Worm (Caenorhabditis elegans) whole organism, L2 larva: ENCODE results near the gene pas-1.

Experiments used
- ama-1 ChIP-seq: fragments of 150-350 bp; optimal IDR thresholded peaks from 2 replicates; lab custom pipeline; 2018; ENCODE audit warnings: inconsistent platforms
- blmp-1 ChIP-seq: sonication (generic microtip); optimal IDR thresholded peaks from 2 replicates; lab custom pipeline; 2017; ENCODE audit warnings: missing genetic modification characterization, mild to moderate bottlenecking, missing compliant biosample characterization, antibody characterized with exemption, moderate library complexity; ENCODE audit not compliant: insufficient read depth
- dmd-4 ChIP-seq: sonication (generic microtip); optimal IDR thresholded peaks from 2 replicates; lab custom pipeline; 2017; ENCODE audit warnings: missing biosample characterization, missing genetic modification characterization
- lin-13 ChIP-seq: fragments of 150-350 bp; optimal IDR thresholded peaks from 2 replicates; lab custom pipeline; 2014; ENCODE audit warnings: missing biosample characterization, missing genetic modification reagents, missing genetic modification characterization
- nhr-11 ChIP-seq: fragments of 150-350 bp; optimal IDR thresholded peaks from 2 replicates; lab custom pipeline; 2014; ENCODE audit warnings: missing biosample characterization, missing genetic modification characterization
- nhr-237 ChIP-seq: fragments of 150-350 bp; optimal IDR thresholded peaks from 2 replicates; lab custom pipeline; 2014; ENCODE audit warnings: missing biosample characterization, missing genetic modification characterization
- nhr-77 ChIP-seq: fragments of 150-350 bp; optimal IDR thresholded peaks from 2 replicates; lab custom pipeline; 2014; ENCODE audit warnings: missing biosample characterization, missing genetic modification characterization
- peb-1 ChIP-seq: fragments of 150-350 bp; optimal IDR thresholded peaks from 2 replicates; lab custom pipeline; 2014; ENCODE audit warnings: missing biosample characterization, missing genetic modification characterization
- unc-55 ChIP-seq: fragments of 150-350 bp; sonication (generic microtip); optimal IDR thresholded peaks from 3 replicates; lab custom pipeline; 2014; ENCODE audit warnings: missing biosample characterization, missing genetic modification reagents, missing genetic modification characterization
- unc-62 ChIP-seq: fragments of 150-350 bp; optimal IDR thresholded peaks from 2 replicates; lab custom pipeline; 2014; ENCODE audit warnings: missing biosample characterization, missing genetic modification reagents, missing genetic modification characterization
- ztf-1 ChIP-seq: fragments of 200-800 bp; sonication (Bioruptor generic); conservative IDR thresholded peaks from 2 replicates; pipeline ENCODE4 v1.3.6; 2022; ENCODE audit warnings: missing genetic modification characterization, missing compliant biosample characterization

ce11 chrV:14464368-14464767 is 42.0 kb upstream of the pas-1 start, which contains the start of gene F08H9.4:
- TF ChIP-seq dmd-4 (tag; lab: Kevin White, UChicago), result no peak
- no peak for TF ChIP-seq lin-13 (GFP tag; lab: Kevin White, UChicago)
- no peak for TF ChIP-seq nhr-237 (tag; lab: Kevin White, UChicago)
- TF ChIP-seq nhr-77 (tag; lab: Kevin White, UChicago), result no peak
- no peak for TF ChIP-seq nhr-11
- no peak for TF ChIP-seq ama-1 (lab: Kevin White, UChicago)
- TF ChIP-seq blmp-1 (tag; lab: Kevin White, UChicago), result no peak
- peak; percentile 20 for TF ChIP-seq unc-55 (GFP tag; lab: Kevin White, UChicago)
- no peak for TF ChIP-seq peb-1 (tag; lab: Kevin White, UChicago)
- no peak for TF ChIP-seq unc-62
- no peak for TF ChIP-seq ztf-1 (GFP tag; lab: Robert Waterston, UW)
